Worm (Caenorhabditis elegans) whole organism, young adult: Measurements from ENCODE around the gene C24H11.5.
A peak's percentile ranks its signal among the peaks of the same experiment; 100 is the strongest.

Experiments
- B0035.1 ChIP-seq: sonication (generic microtip); optimal IDR thresholded peaks from 2 replicates; lab custom pipeline; 2016; ENCODE audit warnings: missing genetic modification characterization, mild to moderate bottlenecking, missing compliant biosample characterization, missing genotype, missing genetic modification reagents
- B0261.1 ChIP-seq: sonication (generic microtip); optimal IDR thresholded peaks from 2 replicates; lab custom pipeline; 2016; ENCODE audit warnings: mild to moderate bottlenecking, missing genetic modification characterization, moderate library complexity, missing compliant biosample characterization
- B0336.3 ChIP-seq: fragments of 200-800 bp; sonication (Bioruptor generic); IDR thresholded peaks from 2 replicates; pipeline ENCODE4 v1.3.6; 2022; ENCODE audit warnings: missing genetic modification characterization, missing compliant biosample characterization
- C06A6.2 ChIP-seq: fragments of 200-800 bp; sonication (Bioruptor generic); conservative IDR thresholded peaks from 2 replicates; pipeline ENCODE4 v1.3.6; 2022; ENCODE audit warnings: missing genetic modification characterization, missing compliant biosample characterization
- F23B12.7 ChIP-seq: sonication (generic microtip); optimal IDR thresholded peaks from 2 replicates; lab custom pipeline; 2017; ENCODE audit warnings: missing genetic modification characterization, mild to moderate bottlenecking, missing compliant biosample characterization, antibody characterized with exemption, moderate library complexity; ENCODE audit not compliant: insufficient read depth
- F33H1.4 ChIP-seq: fragments of 200-800 bp; sonication (Bioruptor generic); IDR thresholded peaks from 2 replicates; pipeline ENCODE4 v1.3.6; 2022; ENCODE audit warnings: missing genetic modification reagents, missing genetic modification characterization, missing compliant biosample characterization
- F49E8.2 ChIP-seq: sonication (generic microtip); optimal IDR thresholded peaks from 3 replicates; lab custom pipeline; 2017; ENCODE audit warnings: missing genetic modification characterization, mild to moderate bottlenecking, missing compliant biosample characterization, antibody characterized with exemption, moderate library complexity; ENCODE audit not compliant: insufficient read depth
- F52B5.7 ChIP-seq: sonication (generic microtip); optimal IDR thresholded peaks from 2 replicates; lab custom pipeline; 2016; ENCODE audit warnings: mild to moderate bottlenecking, missing genetic modification characterization, missing compliant biosample characterization
- F55B11.4 ChIP-seq: sonication (generic microtip); optimal IDR thresholded peaks from 2 replicates; lab custom pipeline; 2016; ENCODE audit warnings: missing compliant biosample characterization, missing genetic modification characterization, borderline replicate concordance; ENCODE audit not compliant: insufficient read depth
- F57A8.1 ChIP-seq: fragments of 200-800 bp; sonication (Bioruptor generic); optimal IDR thresholded peaks from 2 replicates; lab custom pipeline; 2018; ENCODE audit warnings: mild to moderate bottlenecking, missing genetic modification characterization, moderate library complexity, missing compliant biosample characterization
- K12H6.12 ChIP-seq: fragments of 200-800 bp; sonication (Bioruptor generic); optimal IDR thresholded peaks from 2 replicates; lab custom pipeline; 2018; ENCODE audit warnings: mild to moderate bottlenecking, missing genetic modification characterization, missing compliant biosample characterization
- T07F8.4 ChIP-seq: sonication (generic microtip); optimal IDR thresholded peaks from 2 replicates; lab custom pipeline; 2016; ENCODE audit warnings: mild to moderate bottlenecking, missing genetic modification characterization, moderate library complexity, missing compliant biosample characterization
- Y53F4B.3 ChIP-seq: fragments of 200-800 bp; sonication (Bioruptor generic); IDR thresholded peaks from 2 replicates; pipeline ENCODE4 v1.3.6; 2022; ENCODE audit warnings: missing genetic modification reagents, missing genetic modification characterization, missing compliant biosample characterization
- Y53G8AR.9 ChIP-seq: fragments of 200-800 bp; sonication (Bioruptor generic); conservative IDR thresholded peaks from 2 replicates; pipeline ENCODE4 v1.3.6; 2022; ENCODE audit warnings: missing genetic modification reagents, missing genetic modification characterization, missing compliant biosample characterization
- Y56A3A.18 ChIP-seq: fragments of 200-800 bp; sonication (Bioruptor generic); IDR thresholded peaks from 2 replicates; pipeline ENCODE4 v1.3.6; 2022; ENCODE audit warnings: missing genetic modification reagents, missing genetic modification characterization, missing compliant biosample characterization
- Y79H2A.3 ChIP-seq: fragments of 200-800 bp; sonication (Bioruptor generic); conservative IDR thresholded peaks from 2 replicates; pipeline ENCODE4 v1.3.6; 2022; ENCODE audit warnings: missing genetic modification reagents, missing genetic modification characterization, missing compliant biosample characterization
- akir-1 ChIP-seq: fragments of 200-800 bp; sonication (Bioruptor generic); optimal IDR thresholded peaks from 2 replicates; lab custom pipeline; 2018; ENCODE audit warnings: mild to moderate bottlenecking, missing genetic modification characterization, moderate library complexity, missing compliant biosample characterization
- atf-7 ChIP-seq: sonication (generic microtip); optimal IDR thresholded peaks from 2 replicates; lab custom pipeline; 2017; ENCODE audit warnings: mild to moderate bottlenecking, missing genetic modification characterization, missing compliant biosample characterization
- attf-3 ChIP-seq: fragments of 200-800 bp; sonication (Bioruptor generic); conservative IDR thresholded peaks from 2 replicates; pipeline ENCODE4 v1.3.6; 2022; ENCODE audit warnings: missing genetic modification reagents, missing genetic modification characterization, missing compliant biosample characterization
- cebp-1 ChIP-seq, 2 experiments: fragments of 200-800 bp in 1 of 2; sonication (Bioruptor generic) in 1 of 2; sonication (generic microtip) in 1 of 2; IDR thresholded peaks in 1 of 2; optimal IDR thresholded peaks in 1 of 2; 2 replicates each; pipeline versions ENCODE4 v1.3.6 to Lab custom; 2017 to 2022; ENCODE audit warnings: missing compliant biosample characterization in 2 of 2, missing genetic modification characterization in 2 of 2, mild to moderate bottlenecking in 1 of 2, missing genetic modification reagents in 1 of 2, moderate library complexity in 1 of 2
- cebp-2 ChIP-seq: fragments of 200-800 bp; sonication (Bioruptor generic); IDR thresholded peaks from 2 replicates; pipeline ENCODE4 v1.3.6; 2022; ENCODE audit warnings: missing genetic modification characterization, missing compliant biosample characterization
- ceh-100 ChIP-seq: fragments of 200-800 bp; sonication (Bioruptor generic); IDR thresholded peaks from 2 replicates; pipeline ENCODE4 v1.3.6; 2022; ENCODE audit warnings: missing genetic modification reagents, missing genetic modification characterization, missing compliant biosample characterization
- ceh-27 ChIP-seq: fragments of 200-800 bp; sonication (Bioruptor generic); optimal IDR thresholded peaks from 2 replicates; lab custom pipeline; 2018; ENCODE audit warnings: mild to moderate bottlenecking, missing genetic modification characterization, moderate library complexity, missing compliant biosample characterization
- ceh-58 ChIP-seq: fragments of 200-800 bp; sonication (Bioruptor generic); IDR thresholded peaks from 2 replicates; pipeline ENCODE4 v1.3.6; 2022; ENCODE audit warnings: missing genetic modification characterization, missing compliant biosample characterization
- ceh-79 ChIP-seq: sonication (generic microtip); optimal IDR thresholded peaks from 2 replicates; lab custom pipeline; 2017; ENCODE audit warnings: mild to moderate bottlenecking, missing genetic modification characterization, missing compliant biosample characterization
- dox-1 ChIP-seq: fragments of 200-800 bp; sonication (Bioruptor generic); IDR thresholded peaks from 2 replicates; pipeline ENCODE4 v1.3.6; 2022; ENCODE audit warnings: missing genetic modification reagents, missing genetic modification characterization, missing compliant biosample characterization
- egl-18 ChIP-seq: fragments of 200-800 bp; sonication (Bioruptor generic); IDR thresholded peaks from 2 replicates; pipeline ENCODE4 v1.3.6; 2022; ENCODE audit warnings: missing genetic modification reagents, missing genetic modification characterization, missing compliant biosample characterization
- hlh-12 ChIP-seq: sonication (generic microtip); optimal IDR thresholded peaks from 2 replicates; lab custom pipeline; 2016; ENCODE audit warnings: missing genetic modification characterization, missing compliant biosample characterization
- lag-1 ChIP-seq: fragments of 200-800 bp; sonication (Bioruptor generic); IDR thresholded peaks from 2 replicates; pipeline ENCODE4 v1.3.6; 2022; ENCODE audit warnings: missing genetic modification reagents, missing genetic modification characterization, missing compliant biosample characterization
- let-607 ChIP-seq, 2 experiments: fragments of 200-800 bp in 1 of 2; sonication (Bioruptor generic) in 1 of 2; sonication (generic microtip) in 1 of 2; optimal IDR thresholded peaks; 2 replicates each; lab custom pipeline; 2016 to 2018; ENCODE audit warnings: mild to moderate bottlenecking in 2 of 2, missing compliant biosample characterization in 2 of 2, missing genetic modification characterization in 2 of 2, moderate library complexity in 2 of 2, missing genotype in 1 of 2
- lin-26 ChIP-seq: fragments of 200-800 bp; sonication (Bioruptor generic); IDR thresholded peaks from 2 replicates; pipeline ENCODE4 v1.3.6; 2022; ENCODE audit warnings: missing genetic modification reagents, missing genetic modification characterization, missing compliant biosample characterization
- lin-54 ChIP-seq: fragments of 200-800 bp; sonication (Bioruptor generic); optimal IDR thresholded peaks from 2 replicates; lab custom pipeline; 2018; ENCODE audit warnings: mild to moderate bottlenecking, missing genetic modification characterization, missing compliant biosample characterization
- madf-8 ChIP-seq: fragments of 200-800 bp; sonication (Bioruptor generic); conservative IDR thresholded peaks from 2 replicates; pipeline ENCODE4 v1.3.6; 2022; ENCODE audit warnings: missing genetic modification reagents, missing genetic modification characterization, missing compliant biosample characterization
- nhr-90 ChIP-seq: sonication (generic microtip); optimal IDR thresholded peaks from 2 replicates; lab custom pipeline; 2016; ENCODE audit warnings: missing genotype, mild to moderate bottlenecking, missing genetic modification characterization, missing compliant biosample characterization
- sea-2 ChIP-seq: fragments of 200-800 bp; sonication (Bioruptor generic); IDR thresholded peaks from 2 replicates; pipeline ENCODE4 v1.3.6; 2022; ENCODE audit warnings: missing genetic modification characterization, missing compliant biosample characterization
- snpc-1.1 ChIP-seq: sonication (generic microtip); optimal IDR thresholded peaks from 2 replicates; lab custom pipeline; 2017; ENCODE audit warnings: missing genetic modification characterization, mild to moderate bottlenecking, missing compliant biosample characterization, antibody characterized with exemption, moderate library complexity, missing genotype, missing genetic modification reagents; ENCODE audit not compliant: insufficient read depth
- snpc-1.3 ChIP-seq: sonication (generic microtip); optimal IDR thresholded peaks from 2 replicates; lab custom pipeline; 2017; ENCODE audit warnings: missing genetic modification characterization, mild to moderate bottlenecking, missing compliant biosample characterization, antibody characterized with exemption, moderate library complexity, missing genotype, missing genetic modification reagents; ENCODE audit not compliant: insufficient read depth
- xnd-1 ChIP-seq: sonication (generic microtip); optimal IDR thresholded peaks from 2 replicates; lab custom pipeline; 2016; ENCODE audit warnings: missing genotype, missing genetic modification reagents, missing genetic modification characterization, missing compliant biosample characterization
- zfh-2 ChIP-seq: fragments of 200-800 bp; sonication (Bioruptor generic); conservative IDR thresholded peaks from 2 replicates; pipeline ENCODE4 v1.3.6; 2022; ENCODE audit warnings: missing genetic modification reagents, missing genetic modification characterization, missing compliant biosample characterization
- ztf-28 ChIP-seq: fragments of 200-800 bp; sonication (Bioruptor generic); IDR thresholded peaks from 2 replicates; pipeline ENCODE4 v1.3.6; 2022; ENCODE audit warnings: missing genetic modification reagents, missing genetic modification characterization, missing compliant biosample characterization

C24H11.5 gene

DNA sequence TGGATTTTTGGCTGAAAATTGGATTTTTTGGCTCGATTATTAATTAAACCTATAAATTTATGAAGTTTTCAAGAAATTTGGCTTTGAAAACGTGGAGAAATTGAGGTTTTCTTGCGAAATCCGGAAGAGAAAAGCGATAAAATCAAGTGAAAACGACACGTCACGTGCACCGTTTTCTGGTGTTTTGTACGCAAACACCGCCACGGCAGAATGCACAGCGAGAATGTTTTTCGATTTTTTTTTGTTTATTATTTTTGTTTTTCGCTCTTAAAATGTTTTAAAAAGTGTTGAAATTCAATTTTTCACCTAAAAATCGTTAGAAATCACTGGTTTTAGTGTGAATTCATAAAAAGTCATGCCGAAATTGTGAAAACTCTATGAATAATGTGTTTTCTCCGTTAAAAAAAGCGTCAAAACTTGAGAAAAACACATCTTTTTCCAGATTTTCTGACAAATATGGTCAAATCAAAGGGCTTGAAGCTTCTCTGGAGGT, 5.5 kb upstream of the C24H11.5 start, which contains the start of gene immp-1 (continued):
- TF ChIP-seq Y56A3A.18 (no peak), F52B5.7 (tag; lab: Kevin White, UChicago) (no peak), ceh-79 (tag; lab: Kevin White, UChicago) (no peak), hlh-12 (tag; lab: Kevin White, UChicago) (no peak), lin-54 (GFP tag; lab: Kevin White, UChicago) (peak; percentile 11), snpc-1.1 (tag; lab: Kevin White, UChicago) (no peak), T07F8.4 (tag; lab: Kevin White, UChicago) (no peak), xnd-1 (no peak), K12H6.12 (no peak), B0336.3 (GFP tag; lab: Robert Waterston, UW) (no peak), cebp-1 (GFP tag; IDR thresholded peaks at IDR 0.05; lab: Robert Waterston, UW) (no peak), cebp-1 (tag; optimal IDR thresholded peaks at IDR 0.05; lab: Kevin White, UChicago) (peak; percentile 82), F23B12.7 (tag; lab: Kevin White, UChicago) (peak; percentile 14), let-607 (tag; optimal IDR thresholded peaks at IDR 0.05; lab: Kevin White, UChicago) (peak; percentile 45 to 78), lin-26 (no peak), Y79H2A.3 (GFP tag; lab: Robert Waterston, UW) (no peak), attf-3 (GFP tag; lab: Robert Waterston, UW) (no peak), egl-18 (GFP tag; lab: Robert Waterston, UW) (no peak), ceh-100 (GFP tag; lab: Robert Waterston, UW) (no peak), atf-7 (no peak), ceh-58 (GFP tag; lab: Robert Waterston, UW) (no peak)

DNA sequence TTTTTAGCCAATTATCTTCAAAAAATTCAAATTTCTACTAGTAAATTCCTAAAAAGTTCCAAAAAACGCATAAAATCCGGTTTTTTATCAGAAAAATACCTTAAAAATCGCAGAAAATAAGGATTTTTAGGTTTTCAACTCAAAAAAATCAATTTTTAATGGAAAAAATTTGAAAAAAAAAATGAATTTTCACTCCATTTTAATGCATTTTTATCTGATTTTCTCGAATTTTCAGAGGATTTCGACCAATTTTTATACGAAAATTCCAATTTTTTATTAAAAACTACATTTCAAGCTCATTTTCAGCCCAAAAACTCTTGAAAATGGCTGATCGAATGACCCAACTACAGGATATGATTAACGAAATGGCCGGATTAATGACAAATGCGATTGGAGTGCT, 2.7 kb upstream of the C24H11.5 start, which contains the start of gene mdt-21:
Gene mdt-21, plus strand, starts transcription at position 301 of the 400 bp plus-strand sequence.
- TF ChIP-seq nhr-90 (tag; lab: Kevin White, UChicago) (no peak), zfh-2 (GFP tag; lab: Robert Waterston, UW) (no peak), B0261.1 (tag; lab: Kevin White, UChicago) (no peak), ztf-28 (no peak), B0336.3 (GFP tag; lab: Robert Waterston, UW) (no peak), egl-18 (GFP tag; lab: Robert Waterston, UW) (no peak), ceh-79 (tag; lab: Kevin White, UChicago) (no peak), F23B12.7 (tag; lab: Kevin White, UChicago) (no peak), ceh-100 (GFP tag; lab: Robert Waterston, UW) (no peak), cebp-2 (GFP tag; lab: Robert Waterston, UW) (no peak), Y53F4B.3 (GFP tag; lab: Robert Waterston, UW) (no peak)

DNA sequence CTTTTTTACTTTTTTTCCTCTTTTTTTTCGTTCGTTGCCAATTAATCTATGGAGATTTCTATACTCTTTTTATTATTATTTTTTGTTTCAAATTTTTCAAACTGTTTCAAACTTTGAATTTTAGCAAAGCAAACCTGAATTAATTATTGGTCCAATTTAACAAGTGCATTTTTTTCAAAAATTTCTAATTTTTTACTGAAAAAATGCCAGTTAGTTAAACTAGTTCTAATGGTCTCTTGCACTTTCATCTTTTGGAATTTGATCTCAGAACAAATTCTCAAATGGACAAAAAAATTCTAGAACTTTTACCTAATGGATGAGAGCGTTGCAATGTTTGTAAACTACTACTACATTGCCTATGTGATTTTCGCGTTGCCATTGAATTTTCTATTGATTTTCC, 1.8 kb downstream of the C24H11.5 start, which contains the start of gene srd-74:
Gene srd-74, plus strand, starts transcription at position 301 of the 400 bp plus-strand sequence.
- TF ChIP-seq sea-2 (GFP tag; lab: Robert Waterston, UW) (no peak), F33H1.4 (no peak), akir-1 (GFP tag; lab: Kevin White, UChicago) (no peak), snpc-1.3 (no peak), C06A6.2 (no peak), F49E8.2 (tag; lab: Kevin White, UChicago) (no peak), B0035.1 (tag; lab: Kevin White, UChicago) (no peak), F57A8.1 (GFP tag; lab: Kevin White, UChicago) (no peak), lag-1 (GFP tag; lab: Robert Waterston, UW) (no peak), F55B11.4 (tag; lab: Kevin White, UChicago) (no peak), hlh-12 (tag; lab: Kevin White, UChicago) (no peak), Y53G8AR.9 (GFP tag; lab: Robert Waterston, UW) (no peak), dox-1 (no peak), ceh-27 (GFP tag; lab: Kevin White, UChicago) (no peak), madf-8 (GFP tag; lab: Robert Waterston, UW) (no peak), nhr-90 (tag; lab: Kevin White, UChicago) (no peak)
